Fruit fly (Drosophila melanogaster): ENCODE data around the gene CG15923.

The CG15923 gene

DNA sequence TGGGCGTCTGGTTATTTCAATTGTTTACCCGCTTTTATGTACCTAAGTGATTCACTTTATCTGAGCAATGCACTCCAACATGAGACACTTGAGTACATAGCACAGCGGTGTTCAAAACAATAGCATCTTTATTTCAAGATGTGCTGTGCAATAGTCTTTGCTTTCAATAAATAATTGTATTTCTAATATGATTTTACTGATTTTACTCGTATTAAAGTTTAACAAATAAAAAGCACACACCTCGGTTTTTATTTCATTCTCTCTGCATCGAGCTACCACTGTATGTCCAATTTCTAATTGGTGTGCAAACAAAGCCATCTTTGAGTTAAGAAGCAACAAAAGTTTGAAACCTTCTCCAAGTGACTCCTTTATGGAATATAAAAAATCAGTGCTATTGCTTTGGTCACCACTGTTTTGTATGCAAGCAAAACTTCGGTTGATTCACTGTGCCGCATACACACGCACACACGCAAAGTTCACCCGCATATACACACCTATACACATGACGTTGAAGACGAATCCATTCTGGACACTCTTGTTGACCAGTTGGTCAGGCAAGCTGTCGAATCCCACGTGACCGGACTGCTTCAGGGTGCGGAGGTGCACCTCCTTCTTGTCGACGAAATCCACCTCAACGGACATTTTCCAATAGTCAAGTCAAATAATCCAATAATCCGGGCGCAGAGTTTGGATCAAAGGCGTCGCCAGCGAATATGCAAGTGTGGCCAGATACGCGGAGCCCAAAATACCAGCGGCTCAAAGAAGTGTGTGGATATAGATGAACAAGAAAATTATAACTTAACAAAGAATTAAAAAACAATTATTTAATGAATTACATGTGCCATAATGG is 28.8 kb downstream of the CG15923 start, which contains the start of gene Septin2:
TSS of gene Septin2 (minus strand) at position 727 of the 850 bp plus-strand sequence.
- no peak for TF ChIP-seq CG8478 (optimal IDR thresholded peaks at IDR 0.05)
- TF ChIP-seq CTCF (optimal IDR thresholded peaks at IDR 0.05): no peak

DNA sequence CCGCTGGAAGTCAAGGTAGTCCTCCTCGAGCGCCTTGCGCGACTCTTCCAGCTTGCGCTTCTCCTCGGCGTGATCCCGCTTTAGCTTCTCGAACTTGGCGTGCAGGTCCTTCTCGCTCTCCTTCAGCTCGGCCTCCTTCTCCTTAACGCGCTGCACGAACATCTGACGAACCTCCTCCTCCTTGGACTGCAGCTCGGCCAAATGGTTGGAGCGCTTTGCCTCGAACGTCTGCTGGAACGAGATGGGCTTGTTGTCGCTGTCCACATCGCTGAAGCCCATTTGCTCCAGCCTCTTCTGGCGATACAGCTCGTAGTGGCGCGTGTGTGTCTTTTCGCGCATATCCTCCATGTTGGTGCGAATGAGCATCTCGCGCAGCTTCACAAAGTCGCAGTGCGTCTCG is 30.3 kb downstream of the CG15923 start:
- TF ChIP-seq CTCF (optimal IDR thresholded peaks at IDR 0.05) (no peak), CG8478 (optimal IDR thresholded peaks at IDR 0.05) (no peak)

dm6 chr3R:20585566-20585965 is 31.1 kb downstream of the CG15923 start, which contains the start of gene CG16953:
Gene CG16953 (minus strand): TSS chr3R:20585833.
- TF ChIP-seq CTCF (optimal IDR thresholded peaks at IDR 0.05) (no peak), CG8478 (optimal IDR thresholded peaks at IDR 0.05) (no peak)

DNA sequence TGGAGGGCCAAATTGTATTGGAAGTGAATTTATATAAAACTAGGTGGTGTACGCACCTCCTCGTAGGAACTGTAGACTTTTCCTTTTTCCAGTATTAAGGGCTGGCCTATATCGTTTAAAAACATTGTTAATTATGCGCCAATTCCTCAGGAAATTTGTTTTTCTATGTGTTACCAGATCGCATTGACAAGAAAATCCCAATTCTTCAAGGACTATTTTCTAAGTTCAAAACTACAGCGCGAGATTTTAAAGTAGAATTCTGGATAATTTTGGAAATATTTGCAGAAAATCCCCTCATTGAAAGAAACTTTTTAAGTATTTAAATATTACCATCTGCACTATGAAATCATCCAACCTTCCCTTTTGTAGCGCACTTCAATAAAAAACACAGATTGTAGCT is 35.3 kb downstream of the CG15923 start, which contains the start of gene CG34008:
TSS of gene CG34008 (minus strand) at position 147 of the 400 bp plus-strand sequence.
- TF ChIP-seq CG8478 (optimal IDR thresholded peaks at IDR 0.05) (no peak), CTCF (optimal IDR thresholded peaks at IDR 0.05) (no peak)

DNA sequence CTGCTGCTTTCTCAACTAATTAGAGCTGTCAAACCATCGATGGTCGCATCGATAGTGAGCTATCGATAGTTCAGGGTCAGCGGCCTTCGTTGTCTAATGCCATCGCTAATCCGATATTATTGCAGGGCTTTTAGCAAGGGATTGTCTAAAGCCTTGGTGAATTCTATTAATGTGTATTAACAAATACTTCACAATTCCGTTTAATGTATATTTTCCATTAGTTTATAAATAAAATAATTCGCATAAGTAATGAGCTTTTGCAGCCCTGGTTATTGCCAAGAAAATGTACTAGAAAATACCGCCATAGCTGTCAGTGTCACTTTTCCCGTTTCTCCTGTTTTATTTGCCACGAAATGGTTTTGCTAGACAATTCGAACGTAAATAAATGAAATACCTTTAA is 36.9 kb downstream of the CG15923 start, which contains the start of the genes EloB and Srp14:
TSS of gene EloB (minus strand) at position 35 of the 400 bp plus-strand sequence.
TSS of gene Srp14 (plus strand) at position 300 of the 400 bp plus-strand sequence.
- TF ChIP-seq CG8478 (optimal IDR thresholded peaks at IDR 0.05): no peak
- no peak for TF ChIP-seq CTCF (optimal IDR thresholded peaks at IDR 0.05)

DNA sequence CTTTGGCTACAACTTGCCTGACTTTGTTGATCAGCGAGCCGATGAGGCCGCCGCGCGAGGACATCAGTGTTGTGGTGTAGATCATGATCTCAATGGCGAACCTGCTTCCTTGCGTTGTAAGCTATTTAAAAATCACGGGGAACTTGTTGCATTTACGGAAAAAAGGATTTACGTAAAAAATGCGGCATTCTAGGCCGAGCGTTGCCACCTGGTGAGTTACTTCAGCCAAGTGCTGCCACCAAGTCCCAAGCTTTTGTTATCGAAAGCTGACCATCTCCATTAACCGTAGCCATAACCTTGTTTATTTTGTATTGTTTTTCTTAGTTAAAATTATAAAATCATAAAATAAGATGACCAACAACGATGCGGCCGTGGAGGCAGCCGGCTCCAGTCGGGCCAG is 39.9 kb downstream of the CG15923 start, which contains the start of the genes TFAM and CG5412:
TSS of gene TFAM (minus strand) at position 222 of the 400 bp plus-strand sequence.
TSS of gene CG5412 (plus strand) at position 265 of the 400 bp plus-strand sequence.
- no peak for TF ChIP-seq CG8478 (optimal IDR thresholded peaks at IDR 0.05)
- TF ChIP-seq CTCF (optimal IDR thresholded peaks at IDR 0.05): peak in 1 of 2 experiments; percentile 31

dm6 chr3R:20574535-20574980 is 42.1 kb downstream of the CG15923 start:
- TF ChIP-seq CTCF (optimal IDR thresholded peaks at IDR 0.05) (no peak), CG8478 (optimal IDR thresholded peaks at IDR 0.05) (no peak)

dm6 chr3R:20573326-20573725 is 43.4 kb downstream of the CG15923 start:
- TF ChIP-seq CG8478 (optimal IDR thresholded peaks at IDR 0.05) (no peak), CTCF (optimal IDR thresholded peaks at IDR 0.05) (no peak)

dm6 chr3R:20567507-20568222 is 49.0 kb downstream of the CG15923 start:
- TF ChIP-seq CTCF (optimal IDR thresholded peaks at IDR 0.05): no peak
- no peak for TF ChIP-seq CG8478 (optimal IDR thresholded peaks at IDR 0.05)

DNA sequence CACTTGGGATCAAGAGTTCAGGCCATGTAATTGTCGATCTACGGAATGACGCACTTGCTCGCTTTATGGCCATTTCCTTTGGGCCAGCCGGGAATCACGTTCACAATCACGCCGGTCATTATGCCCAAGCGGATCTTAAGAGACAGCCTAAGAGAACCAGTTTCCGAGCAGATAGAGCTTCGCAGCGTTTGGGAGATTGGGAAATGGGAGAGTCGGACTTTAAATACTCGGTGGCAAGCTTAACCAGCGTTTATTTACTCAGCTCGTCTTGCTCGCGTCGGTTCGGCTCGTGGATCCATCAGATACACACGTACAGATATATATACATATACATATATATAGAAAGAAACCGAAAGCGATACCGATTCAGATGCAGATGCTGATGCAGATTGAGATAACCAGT is 51.2 kb downstream of the CG15923 start:
- TF ChIP-seq CG8478 (optimal IDR thresholded peaks at IDR 0.05) (no peak), CTCF (optimal IDR thresholded peaks at IDR 0.05) (no peak)

dm6 chr3R:20563830-20564421 is 52.8 kb downstream of the CG15923 start, which contains the start of gene CG10877:
Gene CG10877 (minus strand): TSS chr3R:20564067.
- no peak for TF ChIP-seq CTCF (optimal IDR thresholded peaks at IDR 0.05)
- TF ChIP-seq CG8478 (optimal IDR thresholded peaks at IDR 0.05): no peak
